Fruit fly (Drosophila melanogaster) whole organism, embryonic: ENCODE data around the gene Ilp7.

Experiments used
- Antp ChIP-seq: fragments of 200-800 bp; sonication (Bioruptor generic); optimal IDR thresholded peaks from 3 replicates; lab custom pipeline; 2016; ENCODE audit warnings: missing biosample characterization, missing genetic modification characterization
- Asciz ChIP-seq: fragments of 200-800 bp; sonication (Bioruptor generic); optimal IDR thresholded peaks from 2 replicates; lab custom pipeline; 2017; ENCODE audit warnings: missing biosample characterization, mild to moderate bottlenecking, missing genetic modification characterization, missing genetic modification reagents
- BEAF-32 ChIP-seq: fragments of 200-800 bp; sonication (Bioruptor generic); optimal IDR thresholded peaks from 3 replicates; lab custom pipeline; 2017; ENCODE audit warnings: missing biosample characterization, missing genetic modification characterization, mild to moderate bottlenecking, moderate library complexity, missing genetic modification reagents
- BtbVII ChIP-seq: fragments of 200-800 bp; sonication (Bioruptor generic); optimal IDR thresholded peaks from 3 replicates; lab custom pipeline; 2017; ENCODE audit warnings: missing biosample characterization, mild to moderate bottlenecking, missing genetic modification characterization
- CG10431 ChIP-seq: fragments of 200-800 bp; sonication (Bioruptor generic); optimal IDR thresholded peaks from 3 replicates; lab custom pipeline; 2018; ENCODE audit warnings: missing biosample characterization, mild to moderate bottlenecking, missing genetic modification characterization
- CG13296 ChIP-seq: fragments of 200-800 bp; sonication (Bioruptor generic); optimal IDR thresholded peaks from 3 replicates; lab custom pipeline; 2018; ENCODE audit warnings: missing biosample characterization, mild to moderate bottlenecking, missing genetic modification characterization
- CG15011 ChIP-seq: fragments of 200-800 bp; sonication (Bioruptor generic); optimal IDR thresholded peaks from 3 replicates; lab custom pipeline; 2018; ENCODE audit warnings: missing biosample characterization, mild to moderate bottlenecking, missing genetic modification characterization
- CG1603 ChIP-seq: fragments of 200-800 bp; sonication (Bioruptor generic); optimal IDR thresholded peaks from 2 replicates; lab custom pipeline; 2019; ENCODE audit warnings: missing biosample characterization, mild to moderate bottlenecking, missing genetic modification characterization, moderate library complexity
- CG2129 ChIP-seq: fragments of 200-800 bp; sonication (Bioruptor generic); IDR thresholded peaks from 2 replicates; pipeline ENCODE4 v1.3.6; 2022; ENCODE audit warnings: missing biosample characterization, missing genetic modification characterization; ENCODE audit not compliant: partially characterized antibody
- CG2875 ChIP-seq: fragments of 200-800 bp; sonication (Bioruptor generic); optimal IDR thresholded peaks from 2 replicates; lab custom pipeline; 2017; ENCODE audit warnings: missing biosample characterization, mild to moderate bottlenecking, missing genetic modification characterization, missing genetic modification reagents
- CG30403 ChIP-seq: fragments of 200-800 bp; sonication (Bioruptor generic); optimal IDR thresholded peaks from 3 replicates; lab custom pipeline; 2016; ENCODE audit warnings: missing biosample characterization, missing genetic modification characterization
- CG31365 ChIP-seq: fragments of 200-800 bp; sonication (Bioruptor generic); optimal IDR thresholded peaks from 2 replicates; lab custom pipeline; 2018; ENCODE audit warnings: missing biosample characterization, mild to moderate bottlenecking, missing genetic modification characterization
- CG31388 ChIP-seq: fragments of 200-800 bp; sonication (Bioruptor generic); optimal IDR thresholded peaks from 2 replicates; lab custom pipeline; 2016; ENCODE audit warnings: missing biosample characterization, missing genetic modification characterization
- CG32767 ChIP-seq: fragments of 200-800 bp; sonication (Bioruptor generic); IDR thresholded peaks from 2 replicates; pipeline ENCODE4 v1.3.6; 2022; ENCODE audit warnings: missing biosample characterization, missing genetic modification characterization
- CG3995 ChIP-seq: fragments of 200-800 bp; sonication (Bioruptor generic); optimal IDR thresholded peaks from 3 replicates; lab custom pipeline; 2016; ENCODE audit warnings: missing biosample characterization, missing genetic modification characterization
- CG43689 ChIP-seq: fragments of 200-800 bp; sonication (Bioruptor generic); IDR thresholded peaks from 2 replicates; pipeline ENCODE4 v1.3.6; 2022; ENCODE audit warnings: missing biosample characterization, missing genetic modification characterization
- CG4404 ChIP-seq: fragments of 200-800 bp; sonication (Bioruptor generic); IDR thresholded peaks from 2 replicates; pipeline ENCODE4 v1.3.6; 2022; ENCODE audit warnings: missing biosample characterization, missing genetic modification characterization
- CG5245 ChIP-seq: fragments of 200-800 bp; sonication (Bioruptor generic); optimal IDR thresholded peaks from 3 replicates; lab custom pipeline; 2016; ENCODE audit warnings: missing biosample characterization, missing genetic modification characterization
- CoRest ChIP-seq: fragments of 200-800 bp; sonication (Bioruptor generic); optimal IDR thresholded peaks from 3 replicates; lab custom pipeline; 2018; ENCODE audit warnings: missing biosample characterization, mild to moderate bottlenecking, missing genetic modification characterization, moderate library complexity
- Dbx ChIP-seq: fragments of 200-800 bp; sonication (Bioruptor generic); IDR thresholded peaks from 3 replicates; pipeline ENCODE4 v1.3.6; 2022; ENCODE audit warnings: missing biosample characterization, missing genetic modification characterization
- Dip3 ChIP-seq: fragments of 200-800 bp; sonication (Bioruptor generic); optimal IDR thresholded peaks from 3 replicates; lab custom pipeline; 2016; ENCODE audit warnings: missing biosample characterization, missing genetic modification characterization
- Ets65A ChIP-seq: fragments of 200-800 bp; sonication (Bioruptor generic); peaks from one replicate; lab custom pipeline; 2016; ENCODE audit warnings: missing biosample characterization, missing genetic modification characterization
- Fer2 ChIP-seq: fragments of 200-800 bp; sonication (Bioruptor generic); optimal IDR thresholded peaks from 2 replicates; lab custom pipeline; 2018; ENCODE audit warnings: missing biosample characterization, mild to moderate bottlenecking, missing genetic modification characterization, moderate library complexity
- HHEX ChIP-seq: fragments of 200-800 bp; sonication (Bioruptor generic); optimal IDR thresholded peaks from 3 replicates; lab custom pipeline; 2017; ENCODE audit warnings: missing biosample characterization, mild to moderate bottlenecking, missing genetic modification characterization, missing genetic modification reagents
- HLH4C ChIP-seq: fragments of 200-800 bp; sonication (Bioruptor generic); IDR thresholded peaks from 3 replicates; pipeline ENCODE4 v1.3.6; 2022; ENCODE audit warnings: missing biosample characterization, missing genetic modification characterization; ENCODE audit not compliant: partially characterized antibody
- Lpt ChIP-seq: fragments of >200 bp; optimal IDR thresholded peaks from 2 replicates; lab custom pipeline; 2018; ENCODE audit warnings: missing biosample characterization, missing genetic modification characterization
- Meics ChIP-seq: fragments of 200-800 bp; sonication (Bioruptor generic); optimal IDR thresholded peaks from 2 replicates; lab custom pipeline; 2017; ENCODE audit warnings: missing biosample characterization, mild to moderate bottlenecking, missing genetic modification characterization
- Nf-YB ChIP-seq: fragments of 200-800 bp; sonication (Bioruptor generic); optimal IDR thresholded peaks from 3 replicates; lab custom pipeline; 2019; ENCODE audit warnings: missing biosample characterization, mild to moderate bottlenecking, missing genetic modification characterization, moderate library complexity
- Oli ChIP-seq: fragments of 200-800 bp; sonication (Bioruptor generic); optimal IDR thresholded peaks from 2 replicates; lab custom pipeline; 2018; ENCODE audit warnings: missing biosample characterization, mild to moderate bottlenecking, missing genetic modification characterization, moderate library complexity
- Poxn ChIP-seq: fragments of 200-800 bp; sonication (Bioruptor generic); IDR thresholded peaks from 2 replicates; pipeline ENCODE4 v1.3.6; 2022; ENCODE audit warnings: missing biosample characterization, missing genetic modification characterization
- Sox102F ChIP-seq: fragments of 200-800 bp; sonication (Bioruptor generic); optimal IDR thresholded peaks from 2 replicates; lab custom pipeline; 2018; ENCODE audit warnings: missing biosample characterization, mild to moderate bottlenecking, missing genetic modification characterization, moderate library complexity
- TFAM ChIP-seq: fragments of 200-800 bp; sonication (Bioruptor generic); optimal IDR thresholded peaks from 2 replicates; lab custom pipeline; 2017; ENCODE audit warnings: missing biosample characterization, missing genetic modification characterization, inconsistent platforms
- crp ChIP-seq, 2 experiments: fragments of 200-800 bp; sonication (Bioruptor generic); optimal IDR thresholded peaks; 2 replicates in 1 of 2; 3 replicates in 1 of 2; lab custom pipeline; 2017; ENCODE audit warnings: missing biosample characterization in 2 of 2, missing genetic modification characterization in 2 of 2, mild to moderate bottlenecking in 1 of 2, moderate library complexity in 1 of 2
- en ChIP-seq: fragments of 200-800 bp; sonication (Bioruptor generic); optimal IDR thresholded peaks from 2 replicates; lab custom pipeline; 2016; ENCODE audit warnings: missing biosample characterization, missing genetic modification characterization
- insv ChIP-seq, 2 experiments: fragments of 200-800 bp; sonication (Bioruptor generic); optimal IDR thresholded peaks; 3 replicates each; lab custom pipeline; 2016 to 2018; ENCODE audit warnings: missing biosample characterization in 2 of 2, missing genetic modification characterization in 2 of 2
- kay ChIP-seq: fragments of 200-800 bp; sonication (Bioruptor generic); optimal IDR thresholded peaks from 2 replicates; lab custom pipeline; 2016; ENCODE audit warnings: missing biosample characterization, missing genetic modification characterization
- maf-S ChIP-seq: fragments of 200-800 bp; sonication (Bioruptor generic); optimal IDR thresholded peaks from 2 replicates; lab custom pipeline; 2016; ENCODE audit warnings: missing biosample characterization, missing genetic modification characterization
- oc ChIP-seq: fragments of 200-800 bp; sonication (Bioruptor generic); optimal IDR thresholded peaks from 2 replicates; lab custom pipeline; 2018; ENCODE audit warnings: missing biosample characterization, mild to moderate bottlenecking, missing genetic modification characterization, moderate library complexity
- pho ChIP-seq: fragments of 200-800 bp; sonication (Bioruptor generic); optimal IDR thresholded peaks from 2 replicates; lab custom pipeline; 2016; ENCODE audit warnings: missing biosample characterization, missing genetic modification characterization
- prd ChIP-seq, 3 experiments: fragments of >200 bp in 2 of 3; fragments of 200-800 bp in 1 of 3; sonication (Bioruptor generic) in 1 of 3; optimal IDR thresholded peaks in 2 of 3; IDR thresholded peaks in 1 of 3; 2 replicates in 2 of 3; 3 replicates in 1 of 3; pipeline versions ENCODE4 v1.3.6 to Lab custom; 2017 to 2022; ENCODE audit warnings: missing biosample characterization in 1 of 3, missing genetic modification characterization in 1 of 3
- run ChIP-seq: fragments of 200-800 bp; sonication (Bioruptor generic); optimal IDR thresholded peaks from 3 replicates; lab custom pipeline; 2018; ENCODE audit warnings: missing biosample characterization, mild to moderate bottlenecking, missing genetic modification characterization
- schlank ChIP-seq: fragments of 200-800 bp; sonication (Bioruptor generic); optimal IDR thresholded peaks from 2 replicates; lab custom pipeline; 2018; ENCODE audit warnings: missing biosample characterization, mild to moderate bottlenecking, missing genetic modification characterization
- sim ChIP-seq: fragments of 200-800 bp; sonication (Bioruptor generic); IDR thresholded peaks from 2 replicates; pipeline ENCODE4 v1.3.6; 2022; ENCODE audit warnings: missing biosample characterization, missing genetic modification characterization
- stc ChIP-seq: fragments of 200-800 bp; sonication (Bioruptor generic); IDR thresholded peaks from 2 replicates; pipeline ENCODE4 v1.3.6; 2022; ENCODE audit warnings: missing biosample characterization, missing genetic modification characterization
- stwl ChIP-seq: fragments of 200-800 bp; sonication (Bioruptor generic); optimal IDR thresholded peaks from 3 replicates; lab custom pipeline; 2018; ENCODE audit warnings: missing biosample characterization, mild to moderate bottlenecking, missing genetic modification characterization, moderate library complexity
- sug ChIP-seq: fragments of 200-800 bp; optimal IDR thresholded peaks from 2 replicates; lab custom pipeline; 2019; ENCODE audit warnings: missing biosample characterization, mild to moderate bottlenecking, missing genetic modification characterization, moderate library complexity
- tin ChIP-seq: fragments of 200-800 bp; sonication (Bioruptor generic); optimal IDR thresholded peaks from 3 replicates; lab custom pipeline; 2016; ENCODE audit warnings: missing biosample characterization, missing genetic modification characterization
- twi ChIP-seq: fragments of 200-800 bp; optimal IDR thresholded peaks from 2 replicates; lab custom pipeline; 2019; ENCODE audit warnings: missing biosample characterization, mild to moderate bottlenecking, missing genetic modification characterization, moderate library complexity
- wek ChIP-seq: fragments of 200-800 bp; sonication (Bioruptor generic); optimal IDR thresholded peaks from 3 replicates; lab custom pipeline; 2018; ENCODE audit warnings: missing biosample characterization, mild to moderate bottlenecking, missing genetic modification characterization, moderate library complexity
- zf30C ChIP-seq: fragments of 200-800 bp; sonication (Bioruptor generic); optimal IDR thresholded peaks from 3 replicates; lab custom pipeline; 2018; ENCODE audit warnings: missing biosample characterization, mild to moderate bottlenecking, missing genetic modification characterization

Gene Ilp7

DNA sequence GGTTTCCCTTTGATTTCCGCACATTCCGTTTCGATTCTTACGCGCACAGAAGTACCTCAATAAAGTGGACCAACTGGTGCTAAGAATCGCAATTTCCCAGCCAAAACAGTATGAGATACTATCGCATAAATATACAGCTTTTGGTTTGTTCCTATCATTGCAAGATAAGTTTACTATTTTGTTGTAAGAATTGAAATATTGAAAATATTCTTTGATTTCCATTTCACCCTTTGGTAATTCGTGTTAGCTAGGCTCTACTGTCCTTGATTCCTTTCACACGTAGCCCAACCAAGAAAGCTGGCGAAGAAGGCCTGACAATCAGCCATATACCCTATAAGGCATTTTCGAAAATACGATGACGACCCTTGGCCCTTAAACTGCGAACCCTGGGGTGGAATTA, 23.2 kb downstream of the Ilp7 start (continued):
- TF ChIP-seq insv (GFP tag; optimal IDR thresholded peaks at IDR 0.05; lab: Kevin White, UChicago) (no peak), TFAM (GFP tag; lab: Kevin White, UChicago) (no peak), HLH4C (GFP tag; lab: Robert Waterston, UW) (no peak), Lpt (GFP tag; lab: Kevin White, UChicago) (no peak), CG10431 (GFP tag; lab: Kevin White, UChicago) (peak; percentile 6), crp (GFP tag; optimal IDR thresholded peaks at IDR 0.05; lab: Kevin White, UChicago) (no peak), CG3995 (GFP tag; lab: Kevin White, UChicago) (no peak), CG31388 (no peak), Dip3 (GFP tag; lab: Kevin White, UChicago) (peak; percentile 30), CG2129 (GFP tag; lab: Robert Waterston, UW) (no peak), Nf-YB (GFP tag; lab: Kevin White, UChicago) (no peak), zf30C (GFP tag; lab: Kevin White, UChicago) (no peak), tin (peak; percentile 17), CG2875 (GFP tag; lab: Kevin White, UChicago) (peak; percentile 32), CG1603 (tag; lab: Kevin White, UChicago) (peak; percentile 66), Fer2 (tag; lab: Kevin White, UChicago) (no peak), Sox102F (peak; percentile 53), kay (GFP tag; lab: Kevin White, UChicago) (no peak), oc (tag; lab: Kevin White, UChicago) (no peak), stwl (no peak), CG32767 (no peak), CG43689 (no peak), CG30403 (GFP tag; lab: Kevin White, UChicago) (peak; percentile 48), schlank (tag; lab: Kevin White, UChicago) (no peak), sim (no peak), stc (GFP tag; lab: Robert Waterston, UW) (peak; percentile 53; the same call in 1 of the 2 replicates), twi (tag; lab: Kevin White, UChicago) (no peak), CoRest (tag; lab: Kevin White, UChicago) (peak; percentile 46), CG31365 (no peak), Ets65A (peak; percentile 43), Poxn (GFP tag; lab: Robert Waterston, UW) (no peak), Dbx (GFP tag; lab: Robert Waterston, UW) (0 out of 3 replicates have a peak, but pooled peaks have one; percentile 10), prd (optimal IDR thresholded peaks at IDR 0.05; lab: Kevin White, UChicago) (no peak), prd (GFP tag; IDR thresholded peaks at IDR 0.05; lab: Robert Waterston, UW) (peak; percentile 62; the same call in 2 of the 3 replicates), HHEX (no peak), sug (no peak), Meics (GFP tag; lab: Kevin White, UChicago) (peak; percentile 53), Antp (GFP tag; lab: Kevin White, UChicago) (peak; percentile 57), run (tag; lab: Kevin White, UChicago) (no peak), CG13296 (GFP tag; lab: Kevin White, UChicago) (peak; percentile 3), wek (GFP tag; lab: Kevin White, UChicago) (no peak), BEAF-32 (GFP tag; lab: Kevin White, UChicago) (no peak), BtbVII (GFP tag; lab: Kevin White, UChicago) (no peak), Oli (tag; lab: Kevin White, UChicago) (peak; percentile 52), pho (GFP tag; lab: Kevin White, UChicago) (peak; percentile 15), Asciz (GFP tag; lab: Kevin White, UChicago) (no peak), CG4404 (GFP tag; lab: Robert Waterston, UW) (peak; percentile 54; the same call in 1 of the 2 replicates), maf-S (GFP tag; lab: Kevin White, UChicago) (no peak), CG5245 (GFP tag; lab: Kevin White, UChicago) (no peak), CG15011 (GFP tag; lab: Kevin White, UChicago) (no peak), en (GFP tag; lab: Kevin White, UChicago) (no peak)
